Fruit fly (Drosophila melanogaster) whole organism, adult: ENCODE data around the gene f-cup.
A peak's percentile ranks its signal among the peaks of the same experiment; 100 is the strongest.

Experiments used
- CG11617 ChIP-seq: fragments of 200-800 bp; sonication (Bioruptor generic); optimal IDR thresholded peaks from 2 replicates; lab custom pipeline; 2017; ENCODE audit warnings: mild to moderate bottlenecking, missing biosample characterization, missing genetic modification reagents, missing genetic modification characterization
- CG12768 ChIP-seq: fragments of 200-800 bp; sonication (Bioruptor generic); optimal IDR thresholded peaks from 2 replicates; lab custom pipeline; 2017; ENCODE audit warnings: missing biosample characterization, missing genetic modification characterization, mild to moderate bottlenecking, moderate library complexity, missing genetic modification reagents
- CG14711 ChIP-seq: fragments of 200-800 bp; sonication (Bioruptor generic); optimal IDR thresholded peaks from 2 replicates; lab custom pipeline; 2018; ENCODE audit warnings: missing biosample characterization, mild to moderate bottlenecking, missing genetic modification characterization, moderate library complexity
- CG1620 ChIP-seq: fragments of 200-800 bp; sonication (Bioruptor generic); optimal IDR thresholded peaks from 2 replicates; lab custom pipeline; 2016; ENCODE audit warnings: missing biosample characterization, missing genetic modification characterization
- CG33017 ChIP-seq: fragments of 200-800 bp; sonication (Bioruptor generic); optimal IDR thresholded peaks from 2 replicates; lab custom pipeline; 2018; ENCODE audit warnings: missing biosample characterization, mild to moderate bottlenecking, missing genetic modification characterization, moderate library complexity
- CG5204 ChIP-seq: fragments of 200-800 bp; sonication (Bioruptor generic); optimal IDR thresholded peaks from 2 replicates; lab custom pipeline; 2016; ENCODE audit warnings: missing biosample characterization, missing genetic modification characterization
- CG7045 ChIP-seq: fragments of 200-800 bp; sonication (Bioruptor generic); optimal IDR thresholded peaks from 2 replicates; lab custom pipeline; 2017; ENCODE audit warnings: missing biosample characterization, mild to moderate bottlenecking, missing genetic modification characterization
- CG7101 ChIP-seq: fragments of 200-800 bp; sonication (Bioruptor generic); optimal IDR thresholded peaks from 2 replicates; lab custom pipeline; 2018; ENCODE audit warnings: missing biosample characterization, mild to moderate bottlenecking, missing genetic modification characterization, moderate library complexity
- Clk ChIP-seq: fragments of 200-800 bp; sonication (Bioruptor generic); optimal IDR thresholded peaks from 2 replicates; lab custom pipeline; 2017; ENCODE audit warnings: missing biosample characterization, missing genetic modification characterization
- Crg-1 ChIP-seq: fragments of 200-800 bp; sonication (Bioruptor generic); optimal IDR thresholded peaks from 2 replicates; lab custom pipeline; 2016; ENCODE audit warnings: missing biosample characterization, missing genetic modification characterization
- Hr96 ChIP-seq: fragments of 200-800 bp; sonication (Bioruptor generic); optimal IDR thresholded peaks from 2 replicates; lab custom pipeline; 2016; ENCODE audit warnings: missing biosample characterization, missing genetic modification characterization
- Mnt ChIP-seq: fragments of 200-800 bp; sonication (Bioruptor generic); optimal IDR thresholded peaks from 2 replicates; lab custom pipeline; 2016; ENCODE audit warnings: missing biosample characterization, mild to moderate bottlenecking, missing genetic modification characterization
- bab1 ChIP-seq: fragments of 200-800 bp; sonication (Bioruptor generic); optimal IDR thresholded peaks from 3 replicates; lab custom pipeline; 2019; ENCODE audit warnings: missing biosample characterization, mild to moderate bottlenecking, missing genetic modification characterization, moderate library complexity
- cic ChIP-seq: fragments of 200-800 bp; sonication (Bioruptor generic); optimal IDR thresholded peaks from 2 replicates; lab custom pipeline; 2017; ENCODE audit warnings: missing biosample characterization, mild to moderate bottlenecking, missing genetic modification characterization, moderate library complexity
- cnc ChIP-seq, 2 experiments: fragments of >200 bp; optimal IDR thresholded peaks; 2 replicates each; lab custom pipeline; 2017
- kay ChIP-seq: fragments of 200-800 bp; sonication (Bioruptor generic); peaks from one replicate; lab custom pipeline; 2016; ENCODE audit warnings: missing biosample characterization, missing genetic modification characterization, borderline replicate concordance
- ovo ChIP-seq: fragments of 200-800 bp; sonication (Bioruptor generic); optimal IDR thresholded peaks from 2 replicates; lab custom pipeline; 2016; ENCODE audit warnings: missing biosample characterization, missing genetic modification characterization
- pad ChIP-seq: fragments of 200-800 bp; sonication (Bioruptor generic); optimal IDR thresholded peaks from 3 replicates; lab custom pipeline; 2017; ENCODE audit warnings: missing biosample characterization, missing genetic modification characterization, mild to moderate bottlenecking, moderate library complexity, missing genetic modification reagents
- tj ChIP-seq: fragments of 200-800 bp; sonication (Bioruptor generic); optimal IDR thresholded peaks from 3 replicates; lab custom pipeline; 2017; ENCODE audit warnings: missing biosample characterization, mild to moderate bottlenecking, missing genetic modification characterization, moderate library complexity
- toe ChIP-seq: fragments of 200-800 bp; sonication (Bioruptor generic); optimal IDR thresholded peaks from 2 replicates; lab custom pipeline; 2016; ENCODE audit warnings: missing biosample characterization, missing genetic modification characterization

Gene f-cup

dm6 chr3R:13674492-13675033, 26.1 kb downstream of the f-cup start, which contains the start of gene Task6:
TSS of gene Task6 (minus strand) at chr3R:13674542.
- TF ChIP-seq ovo (GFP tag; lab: Kevin White, UChicago) (no peak), pad (GFP tag; lab: Kevin White, UChicago) (no peak), toe (GFP tag; lab: Kevin White, UChicago) (no peak), Clk (no peak), CG12768 (GFP tag; lab: Kevin White, UChicago) (no peak), cic (GFP tag; lab: Kevin White, UChicago) (no peak), Crg-1 (no peak), Mnt (no peak), CG11617 (no peak), tj (GFP tag; lab: Kevin White, UChicago) (no peak), kay (GFP tag; lab: Kevin White, UChicago) (no peak), CG33017 (tag; lab: Kevin White, UChicago) (no peak), cnc (optimal IDR thresholded peaks at IDR 0.05; lab: Kevin White, UChicago) (no peak), CG14711 (tag; lab: Kevin White, UChicago) (no peak), CG7101 (tag; lab: Kevin White, UChicago) (no peak), CG1620 (GFP tag; lab: Kevin White, UChicago) (no peak), Hr96 (GFP tag; lab: Kevin White, UChicago) (no peak), CG7045 (GFP tag; lab: Kevin White, UChicago) (no peak)

- TF ChIP-seq cic (GFP tag; lab: Kevin White, UChicago) (no peak), Hr96 (GFP tag; lab: Kevin White, UChicago) (no peak), cnc (optimal IDR thresholded peaks at IDR 0.05; lab: Kevin White, UChicago) (no peak), toe (GFP tag; lab: Kevin White, UChicago) (no peak), Mnt (no peak), CG11617 (no peak), ovo (GFP tag; lab: Kevin White, UChicago) (no peak), Crg-1 (no peak), CG12768 (GFP tag; lab: Kevin White, UChicago) (no peak), tj (GFP tag; lab: Kevin White, UChicago) (no peak), CG7045 (GFP tag; lab: Kevin White, UChicago) (no peak), CG33017 (tag; lab: Kevin White, UChicago) (no peak), CG5204 (GFP tag; lab: Kevin White, UChicago) (no peak), kay (GFP tag; lab: Kevin White, UChicago) (no peak), bab1 (no peak), CG14711 (tag; lab: Kevin White, UChicago) (no peak)
Observed at dm6 chr3R:13672898-13673297, 27.7 kb downstream of the f-cup start.

dm6 chr3R:13665992-13666391, 34.6 kb downstream of the f-cup start:
- peak; percentile 30 for TF ChIP-seq kay (GFP tag; lab: Kevin White, UChicago)
- TF ChIP-seq CG7045 (GFP tag; lab: Kevin White, UChicago) = no peak
- no peak for TF ChIP-seq cic (GFP tag; lab: Kevin White, UChicago)
- TF ChIP-seq CG12768 (GFP tag; lab: Kevin White, UChicago) = peak; percentile 81
- TF ChIP-seq CG5204 (GFP tag; lab: Kevin White, UChicago) = no peak
- no peak for TF ChIP-seq Mnt
- TF ChIP-seq pad (GFP tag; lab: Kevin White, UChicago) = no peak

- TF ChIP-seq bab1 = no peak
- peak; percentile 6 for TF ChIP-seq CG12768 (GFP tag; lab: Kevin White, UChicago)
- TF ChIP-seq Mnt = no peak
- no peak for TF ChIP-seq Clk
Observed at dm6 chr3R:13662149-13662548, 38.5 kb downstream of the f-cup start.

- TF ChIP-seq CG7101 (tag; lab: Kevin White, UChicago) (peak; percentile 82), ovo (GFP tag; lab: Kevin White, UChicago) (peak; percentile 64), Crg-1 (peak; percentile 81), CG1620 (GFP tag; lab: Kevin White, UChicago) (peak; percentile 73), CG7045 (GFP tag; lab: Kevin White, UChicago) (peak; percentile 67), CG33017 (tag; lab: Kevin White, UChicago) (peak; percentile 69), Clk (peak; percentile 46), toe (GFP tag; lab: Kevin White, UChicago) (peak; percentile 44), Hr96 (GFP tag; lab: Kevin White, UChicago) (peak; percentile 83), CG11617 (peak; percentile 86), CG14711 (tag; lab: Kevin White, UChicago) (peak; percentile 51), kay (GFP tag; lab: Kevin White, UChicago) (no peak), CG5204 (GFP tag; lab: Kevin White, UChicago) (peak; percentile 72), tj (GFP tag; lab: Kevin White, UChicago) (peak; percentile 61), cnc (optimal IDR thresholded peaks at IDR 0.05; lab: Kevin White, UChicago) (no peak), Mnt (peak; percentile 72), bab1 (peak; percentile 81), pad (GFP tag; lab: Kevin White, UChicago) (peak; percentile 54), cic (GFP tag; lab: Kevin White, UChicago) (peak; percentile 33), CG12768 (GFP tag; lab: Kevin White, UChicago) (peak; percentile 70)
Observed at dm6 chr3R:13660924-13661659, 39.5 kb downstream of the f-cup start, which contains the start of gene B52. TSS of gene B52 (plus strand) at chr3R:13661311.
